Worm (Caenorhabditis elegans) whole organism, L4 larva: Measurements from ENCODE around the gene C09G9.5.

ENCODE experiments used
- F44E2.7 ChIP-seq: fragments of 200-800 bp; sonication (Bioruptor generic); IDR thresholded peaks from 2 replicates; pipeline ENCODE4 v2.1.2; 2022; ENCODE audit warnings: missing genetic modification characterization, missing compliant biosample characterization
- F49E8.2 ChIP-seq: sonication (generic microtip); optimal IDR thresholded peaks from 2 replicates; lab custom pipeline; 2016; ENCODE audit warnings: missing compliant biosample characterization, mild to moderate bottlenecking, missing genetic modification characterization, borderline replicate concordance
- T20F7.1 ChIP-seq: fragments of 200-800 bp; sonication (Bioruptor generic); optimal IDR thresholded peaks from 2 replicates; lab custom pipeline; 2018; ENCODE audit warnings: mild to moderate bottlenecking, missing genetic modification characterization, missing compliant biosample characterization
- T26A8.4 ChIP-seq: fragments of 200-800 bp; sonication (Bioruptor generic); IDR thresholded peaks from 2 replicates; pipeline ENCODE4 v1.3.6; 2022; ENCODE audit warnings: missing genetic modification characterization, missing compliant biosample characterization
- ceh-62 ChIP-seq: sonication (generic microtip); optimal IDR thresholded peaks from 2 replicates; lab custom pipeline; 2017; ENCODE audit warnings: missing biosample characterization, missing genetic modification characterization
- ctbp-1 ChIP-seq: fragments of 200-800 bp; sonication (Bioruptor generic); IDR thresholded peaks from 2 replicates; pipeline ENCODE4 v1.3.6; 2022; ENCODE audit warnings: missing genetic modification reagents, missing genetic modification characterization, missing compliant biosample characterization
- daf-16 ChIP-seq, 3 experiments: sonication (generic microtip); optimal IDR thresholded peaks; 2 replicates each; lab custom pipeline; 2016 to 2017; ENCODE audit warnings: missing genetic modification characterization in 3 of 3, missing genetic modification reagents in 3 of 3, mild to moderate bottlenecking in 2 of 3, missing compliant biosample characterization in 2 of 3, missing biosample characterization in 1 of 3, moderate library complexity in 1 of 3
- daf-8 ChIP-seq: fragments of 200-800 bp; sonication (Bioruptor generic); IDR thresholded peaks from 2 replicates; pipeline ENCODE4 v1.3.6; 2022; ENCODE audit warnings: missing genetic modification characterization, missing compliant biosample characterization
- dmd-6 ChIP-seq: fragments of 200-800 bp; sonication (Bioruptor generic); IDR thresholded peaks from 2 replicates; pipeline ENCODE4 v1.3.6; 2022; ENCODE audit warnings: missing genetic modification reagents, missing genetic modification characterization, missing compliant biosample characterization
- dmd-8 ChIP-seq: fragments of 200-800 bp; sonication (Bioruptor generic); IDR thresholded peaks from 2 replicates; pipeline ENCODE4 v1.3.6; 2022; ENCODE audit warnings: missing genetic modification characterization, missing compliant biosample characterization
- dpl-1 ChIP-seq: fragments of 150-350 bp; optimal IDR thresholded peaks from 2 replicates; lab custom pipeline; 2014; ENCODE audit warnings: missing biosample characterization, missing genetic modification reagents, missing genetic modification characterization
- duxl-1 ChIP-seq: sonication (generic microtip); optimal IDR thresholded peaks from 2 replicates; lab custom pipeline; 2016; ENCODE audit warnings: mild to moderate bottlenecking, missing genetic modification characterization, moderate library complexity, missing compliant biosample characterization; ENCODE audit not compliant: poor library complexity
- dve-1 ChIP-seq: sonication (generic microtip); optimal IDR thresholded peaks from 2 replicates; lab custom pipeline; 2017; ENCODE audit warnings: antibody characterized with exemption, mild to moderate bottlenecking, missing genetic modification characterization, missing compliant biosample characterization; ENCODE audit not compliant: insufficient read depth
- gei-8 ChIP-seq: fragments of 200-800 bp; sonication (Bioruptor generic); optimal IDR thresholded peaks from 2 replicates; lab custom pipeline; 2018; ENCODE audit warnings: mild to moderate bottlenecking, missing genetic modification characterization, missing compliant biosample characterization
- hlh-30 ChIP-seq: sonication (generic microtip); optimal IDR thresholded peaks from 2 replicates; lab custom pipeline; 2017; ENCODE audit warnings: antibody characterized with exemption, mild to moderate bottlenecking, missing genetic modification characterization, missing compliant biosample characterization; ENCODE audit not compliant: insufficient read depth
- hmg-1.1 ChIP-seq: fragments of 200-800 bp; sonication (Bioruptor generic); IDR thresholded peaks from 2 replicates; pipeline ENCODE4 v1.3.6; 2022; ENCODE audit warnings: missing genetic modification reagents, missing genetic modification characterization, missing compliant biosample characterization
- lin-13 ChIP-seq: fragments of 150-350 bp; optimal IDR thresholded peaks from 2 replicates; lab custom pipeline; 2014; ENCODE audit warnings: missing biosample characterization, missing genetic modification reagents, missing genetic modification characterization
- lin-15B ChIP-seq: fragments of 150-350 bp; sonication (generic microtip); optimal IDR thresholded peaks from 3 replicates; lab custom pipeline; 2014; ENCODE audit warnings: missing biosample characterization, missing genetic modification characterization
- lin-38 ChIP-seq: fragments of 200-800 bp; sonication (Bioruptor generic); IDR thresholded peaks from 2 replicates; pipeline ENCODE4 v1.3.6; 2022; ENCODE audit warnings: missing genetic modification reagents, missing genetic modification characterization, missing compliant biosample characterization
- lin-39 ChIP-seq: fragments of 150-350 bp; optimal IDR thresholded peaks from 2 replicates; lab custom pipeline; 2014; ENCODE audit warnings: missing biosample characterization, missing genetic modification reagents, missing genetic modification characterization
- lsy-2 ChIP-seq, 2 experiments: fragments of 150-350 bp in 1 of 2; sonication (generic microtip) in 1 of 2; optimal IDR thresholded peaks; 2 replicates each; lab custom pipeline; 2014 to 2017; ENCODE audit warnings: missing biosample characterization in 2 of 2, missing genetic modification characterization in 2 of 2
- madf-9 ChIP-seq: fragments of 200-800 bp; sonication (Bioruptor generic); conservative IDR thresholded peaks from 2 replicates; pipeline ENCODE4 v1.3.6; 2022; ENCODE audit warnings: missing genetic modification reagents, missing genetic modification characterization, missing compliant biosample characterization
- mdl-1 ChIP-seq, 2 experiments: fragments of 150-350 bp in 1 of 2; sonication (generic microtip) in 1 of 2; optimal IDR thresholded peaks; 2 replicates each; lab custom pipeline; 2014 to 2017; ENCODE audit warnings: missing biosample characterization in 2 of 2, missing genetic modification characterization in 2 of 2
- mep-1 ChIP-seq: fragments of 150-350 bp; sonication (generic microtip); optimal IDR thresholded peaks from 3 replicates; lab custom pipeline; 2014; ENCODE audit warnings: missing biosample characterization, missing genetic modification characterization
- mxl-2 ChIP-seq: fragments of 200-800 bp; sonication (Bioruptor generic); conservative IDR thresholded peaks from 2 replicates; pipeline ENCODE4 v1.3.6; 2022; ENCODE audit warnings: missing genetic modification reagents, missing genetic modification characterization, missing compliant biosample characterization
- mxl-3 ChIP-seq: fragments of 200-800 bp; sonication (Bioruptor generic); optimal IDR thresholded peaks from 2 replicates; lab custom pipeline; 2018; ENCODE audit warnings: mild to moderate bottlenecking, missing genetic modification characterization, missing compliant biosample characterization
- nhr-102 ChIP-seq: sonication (generic microtip); optimal IDR thresholded peaks from 2 replicates; lab custom pipeline; 2016; ENCODE audit warnings: mild to moderate bottlenecking, missing genetic modification characterization, moderate library complexity, missing compliant biosample characterization
- nhr-11 ChIP-seq: fragments of 150-350 bp; optimal IDR thresholded peaks from 2 replicates; lab custom pipeline; 2014; ENCODE audit warnings: missing biosample characterization, missing genetic modification characterization
- nhr-28 ChIP-seq: fragments of 150-350 bp; optimal IDR thresholded peaks from 2 replicates; lab custom pipeline; 2014; ENCODE audit warnings: missing biosample characterization, missing genetic modification characterization
- nhr-48 ChIP-seq: sonication (generic microtip); optimal IDR thresholded peaks from 2 replicates; lab custom pipeline; 2016; ENCODE audit warnings: mild to moderate bottlenecking, missing genetic modification characterization, missing compliant biosample characterization
- nhr-6 ChIP-seq: fragments of 150-350 bp; optimal IDR thresholded peaks from 2 replicates; lab custom pipeline; 2014; ENCODE audit warnings: missing biosample characterization, missing genetic modification characterization
- nhr-77 ChIP-seq: fragments of 150-350 bp; optimal IDR thresholded peaks from 2 replicates; lab custom pipeline; 2014; ENCODE audit warnings: missing biosample characterization, missing genetic modification characterization
- pha-4 ChIP-seq, 2 experiments: fragments of 150-350 bp in 1 of 2; fragments of 200-800 bp in 1 of 2; sonication (Bioruptor generic) in 1 of 2; IDR thresholded peaks in 1 of 2; optimal IDR thresholded peaks in 1 of 2; 2 replicates each; pipeline versions ENCODE4 v1.3.6 to Lab custom; 2014 to 2022; ENCODE audit warnings: missing genetic modification characterization in 2 of 2, missing genetic modification reagents in 2 of 2, missing biosample characterization in 1 of 2, missing compliant biosample characterization in 1 of 2
- pqm-1 ChIP-seq: sonication (generic microtip); optimal IDR thresholded peaks from 2 replicates; lab custom pipeline; 2017; ENCODE audit warnings: missing biosample characterization, missing genetic modification characterization
- rbr-2 ChIP-seq: sonication (generic microtip); optimal IDR thresholded peaks from 2 replicates; lab custom pipeline; 2016; ENCODE audit warnings: missing genotype, missing genetic modification characterization, missing compliant biosample characterization
- spr-1 ChIP-seq: sonication (generic microtip); optimal IDR thresholded peaks from 2 replicates; lab custom pipeline; 2016; ENCODE audit warnings: mild to moderate bottlenecking, missing genetic modification characterization, missing compliant biosample characterization
- spr-3 ChIP-seq: fragments of 200-800 bp; sonication (Bioruptor generic); optimal IDR thresholded peaks from 2 replicates; lab custom pipeline; 2018; ENCODE audit warnings: mild to moderate bottlenecking, missing genetic modification characterization, missing compliant biosample characterization
- tag-97 ChIP-seq: fragments of 200-800 bp; sonication (Bioruptor generic); IDR thresholded peaks from 2 replicates; pipeline ENCODE4 v1.3.6; 2022; ENCODE audit warnings: missing genetic modification characterization, missing compliant biosample characterization
- tra-1 ChIP-seq: fragments of 200-800 bp; sonication (Bioruptor generic); IDR thresholded peaks from 2 replicates; pipeline ENCODE4 v1.3.6; 2022; ENCODE audit warnings: missing genetic modification reagents, missing genetic modification characterization, missing compliant biosample characterization
- unc-130 ChIP-seq: sonication (generic microtip); optimal IDR thresholded peaks from 2 replicates; lab custom pipeline; 2016; ENCODE audit warnings: missing genetic modification reagents, missing genetic modification characterization, missing compliant biosample characterization
- unc-62 ChIP-seq, 3 experiments: fragments of 150-350 bp in 1 of 3; sonication (generic microtip); optimal IDR thresholded peaks in 2 of 3; peaks in 1 of 3; 1 replicate in 1 of 3; 2 replicates in 2 of 3; lab custom pipeline; 2014 to 2017; ENCODE audit warnings: missing biosample characterization in 3 of 3, missing genetic modification characterization in 3 of 3, missing genetic modification reagents in 3 of 3, missing genotype in 1 of 3
- vab-7 ChIP-seq: fragments of 200-800 bp; sonication (Bioruptor generic); IDR thresholded peaks from 2 replicates; pipeline ENCODE4 v1.3.6; 2022; ENCODE audit warnings: missing genetic modification reagents, missing genetic modification characterization, missing compliant biosample characterization
- zip-2 ChIP-seq: fragments of 150-350 bp; optimal IDR thresholded peaks from 2 replicates; lab custom pipeline; 2014; ENCODE audit warnings: missing biosample characterization, missing genetic modification characterization
- ztf-7 ChIP-seq: fragments of 150-350 bp; optimal IDR thresholded peaks from 2 replicates; lab custom pipeline; 2014; ENCODE audit warnings: missing biosample characterization, missing genetic modification characterization

Gene C09G9.5

ce11 chrIV:8881181-8881580 lies 5.1 kb upstream of the C09G9.5 start, which contains the start of gene C09G9.8:
Gene C09G9.8 (plus strand): TSS chrIV:8881481.
- no peak for TF ChIP-seq lin-39
- no peak for TF ChIP-seq nhr-28 (tag; lab: Kevin White, UChicago)
- no peak for TF ChIP-seq unc-62 (GFP tag; optimal IDR thresholded peaks at IDR 0.05 in 1 of 2; lab: Kevin White, UChicago)
- no peak for TF ChIP-seq unc-62 (tag; optimal IDR thresholded peaks at IDR 0.05; lab: Kevin White, UChicago)
- no peak for TF ChIP-seq mdl-1 (tag; optimal IDR thresholded peaks at IDR 0.05; lab: Kevin White, UChicago)

ce11 chrIV:8888525-8889026 lies 2.2 kb downstream of the C09G9.5 start, which contains the start of gene oma-1:
Gene oma-1 (plus strand): TSS chrIV:8888976.
- TF ChIP-seq F49E8.2 (tag; lab: Kevin White, UChicago) (peak; percentile 52), mxl-2 (GFP tag; lab: Robert Waterston, UW) (no peak), spr-1 (no peak), unc-62 (GFP tag; optimal IDR thresholded peaks at IDR 0.05 in 1 of 2; lab: Kevin White, UChicago) (peak in 1 of 2 experiments; percentile 42), unc-62 (tag; optimal IDR thresholded peaks at IDR 0.05; lab: Kevin White, UChicago) (no peak), F44E2.7 (GFP tag; lab: Robert Waterston, UW) (no peak), rbr-2 (tag; lab: Kevin White, UChicago) (no peak), unc-130 (GFP tag; lab: Kevin White, UChicago) (peak; percentile 70)
- TF ChIP-seq, all 104 proteins: peak for 3

- TF ChIP-seq nhr-77 (tag; lab: Kevin White, UChicago) (no peak), lin-15B (tag; lab: Kevin White, UChicago) (no peak), pha-4 (GFP tag; IDR thresholded peaks at IDR 0.05; lab: Robert Waterston, UW) (0 out of 2 replicates have a peak, but pooled peaks have one; percentile 35), pha-4 (tag; optimal IDR thresholded peaks at IDR 0.05; lab: Kevin White, UChicago) (peak; percentile 61), mxl-3 (GFP tag; lab: Kevin White, UChicago) (peak; percentile 44), ceh-62 (tag; lab: Kevin White, UChicago) (no peak), dmd-6 (GFP tag; lab: Robert Waterston, UW) (0 out of 2 replicates have a peak, but pooled peaks have one; percentile 27), nhr-6 (peak; percentile 60), madf-9 (GFP tag; lab: Robert Waterston, UW) (no peak), nhr-102 (tag; lab: Kevin White, UChicago) (peak; percentile 68), dpl-1 (GFP tag; lab: Kevin White, UChicago) (peak; percentile 86), spr-1 (peak; percentile 33), ctbp-1 (GFP tag; lab: Robert Waterston, UW) (no peak), gei-8 (no peak), vab-7 (GFP tag; lab: Robert Waterston, UW) (peak; percentile 60), nhr-11 (peak; percentile 65), dve-1 (tag; lab: Kevin White, UChicago) (peak; percentile 67), T20F7.1 (GFP tag; lab: Kevin White, UChicago) (peak; percentile 79), daf-16 (GFP tag; optimal IDR thresholded peaks at IDR 0.05; lab: Kevin White, UChicago) (peak; percentile 7 to 34), daf-16 (tag; optimal IDR thresholded peaks at IDR 0.05; lab: Kevin White, UChicago) (peak; percentile 62), tra-1 (GFP tag; lab: Robert Waterston, UW) (no peak), hmg-1.1 (GFP tag; lab: Robert Waterston, UW) (peak; percentile 66; the same call in 1 of the 2 replicates), pqm-1 (peak; percentile 1), nhr-28 (tag; lab: Kevin White, UChicago) (peak; percentile 38), mep-1 (tag; lab: Kevin White, UChicago) (peak; percentile 79), daf-8 (GFP tag; lab: Robert Waterston, UW) (no peak), tag-97 (no peak), duxl-1 (tag; lab: Kevin White, UChicago) (peak; percentile 35), ztf-7 (tag; lab: Kevin White, UChicago) (peak; percentile 62), lin-38 (peak; percentile 75), nhr-48 (tag; lab: Kevin White, UChicago) (peak; percentile 26), dmd-8 (GFP tag; lab: Robert Waterston, UW) (no peak), rbr-2 (tag; lab: Kevin White, UChicago) (peak; percentile 73), lsy-2 (tag; optimal IDR thresholded peaks at IDR 0.05; lab: Kevin White, UChicago) (peak in 1 of 2 experiments; percentile 88), zip-2 (tag; lab: Kevin White, UChicago) (peak; percentile 22), T26A8.4 (peak; percentile 51; the same call in 1 of the 2 replicates), hlh-30 (peak; percentile 70), lin-13 (GFP tag; lab: Kevin White, UChicago) (peak; percentile 19), spr-3 (GFP tag; lab: Kevin White, UChicago) (peak; percentile 32)
These were observed 4.8 kb downstream of the C09G9.5 start, which contains the start of gene spr-2 for ce11 chrIV:8891131-8891530. Gene spr-2 (plus strand): TSS chrIV:8891462.
